Comparison of ENCODE assay signal across 1 fruit fly cellular context in genomic region chr3R:7090337-7090830, dm6.
TF ChIP-seq lines count a peak whose summit lies in the region.

No protein-coding gene starts in this region.

TF ChIP-seq in whole organism, embryonic, 481 proteins besides CTCF, POLR2A, EP300 and RAD21 (continued from another document):
- TF ChIP-seq CG17186 (GFP tag; optimal IDR thresholded peaks at IDR 0.05; lab: Kevin White, UChicago) (no peak), CG10274 (GFP tag; optimal IDR thresholded peaks at IDR 0.05; lab: Kevin White, UChicago) (no peak), CG1602 (GFP tag; optimal IDR thresholded peaks at IDR 0.05; lab: Kevin White, UChicago) (no peak), CG10267 (tag; optimal IDR thresholded peaks at IDR 0.05; lab: Kevin White, UChicago) (no peak), GATAe (GFP tag; conservative IDR thresholded peaks at IDR 0.05; lab: Robert Waterston, UW) (no peak), Camta (GFP tag; optimal IDR thresholded peaks at IDR 0.05; lab: Kevin White, UChicago) (no peak), pum (GFP tag; optimal IDR thresholded peaks at IDR 0.05; lab: Kevin White, UChicago) (no peak), chinmo (GFP tag; IDR thresholded peaks at IDR 0.05; lab: Robert Waterston, UW; ENCODE audit: partially characterized antibody) (0 out of 4 replicates have a peak, but pooled peaks have one; percentile 83), CG6254 (GFP tag; optimal IDR thresholded peaks at IDR 0.05; lab: Kevin White, UChicago) (no peak), CG4617 (GFP tag; optimal IDR thresholded peaks at IDR 0.05; lab: Kevin White, UChicago; ENCODE audit: borderline replicate concordance) (no peak), CG33213 (GFP tag; optimal IDR thresholded peaks at IDR 0.05; lab: Kevin White, UChicago) (no peak), B-H2 (GFP tag; optimal IDR thresholded peaks at IDR 0.05; lab: Kevin White, UChicago) (peak; percentile 25)
